Worm (Caenorhabditis elegans) whole organism, early embryonic: ENCODE results near the gene Y53F4A.2.

Experiments
- B0310.2 ChIP-seq: sonication (generic microtip); optimal IDR thresholded peaks from 2 replicates; lab custom pipeline; 2016; ENCODE audit warnings: mild to moderate bottlenecking, missing genetic modification characterization, missing compliant biosample characterization
- ama-1 ChIP-seq: fragments of 150-350 bp; optimal IDR thresholded peaks from 2 replicates; lab custom pipeline; 2014
- ceh-36 ChIP-seq: sonication (generic microtip); optimal IDR thresholded peaks from 2 replicates; lab custom pipeline; 2016; ENCODE audit warnings: missing genetic modification characterization, inconsistent platforms, missing compliant biosample characterization
- scrt-1 ChIP-seq: fragments of 200-800 bp; sonication (Bioruptor generic); IDR thresholded peaks from 2 replicates; pipeline ENCODE4 v1.3.6; 2022; ENCODE audit warnings: missing genetic modification characterization, missing compliant biosample characterization
- sea-1 ChIP-seq: fragments of 200-800 bp; sonication (Bioruptor generic); conservative IDR thresholded peaks from 2 replicates; pipeline ENCODE4 v1.3.6; 2022; ENCODE audit warnings: missing genetic modification characterization, missing compliant biosample characterization
- tbx-37 ChIP-seq: fragments of 200-800 bp; sonication (Bioruptor generic); conservative IDR thresholded peaks from 2 replicates; pipeline ENCODE4 v1.3.6; 2022; ENCODE audit warnings: missing genetic modification reagents, missing genetic modification characterization, missing compliant biosample characterization
- tra-4 ChIP-seq: sonication (generic microtip); optimal IDR thresholded peaks from 2 replicates; lab custom pipeline; 2017; ENCODE audit warnings: missing genetic modification characterization, missing compliant biosample characterization

DNA sequence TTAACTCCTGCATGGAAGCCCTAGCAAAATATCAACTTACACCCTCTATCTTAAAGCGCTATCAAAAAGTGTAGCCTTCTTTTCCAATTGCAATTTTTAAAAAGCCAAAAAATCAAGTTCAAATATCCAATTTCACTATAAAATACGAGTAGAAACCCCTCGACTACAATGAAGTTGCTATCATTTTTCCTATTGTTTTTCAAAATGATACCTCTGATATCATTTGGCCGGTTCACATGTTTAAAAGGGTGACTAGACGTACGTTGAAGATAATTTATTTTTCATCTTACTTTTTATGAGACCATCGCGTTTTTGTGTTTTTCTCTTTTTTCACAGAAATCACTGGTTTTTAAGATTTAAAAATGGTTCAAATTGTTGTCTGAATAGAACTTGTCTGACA, 25.5 kb downstream of the Y53F4A.2 start, which contains the start of gene R05H10.1:
- no peak for TF ChIP-seq tra-4 (tag; lab: Kevin White, UChicago)
- no peak for TF ChIP-seq ceh-36
- TF ChIP-seq ama-1 (lab: Kevin White, UChicago): no peak
- TF ChIP-seq sea-1 (GFP tag; lab: Robert Waterston, UW): no peak
- no peak for TF ChIP-seq scrt-1
- no peak for TF ChIP-seq tbx-37 (GFP tag; lab: Robert Waterston, UW)
- TF ChIP-seq B0310.2 (tag; lab: Kevin White, UChicago): no peak
